Worm (Caenorhabditis elegans) whole organism, early embryonic: ENCODE results near the gene C53C11.1.

Experiments used
- B0310.2 ChIP-seq: sonication (generic microtip); optimal IDR thresholded peaks from 2 replicates; lab custom pipeline; 2016; ENCODE audit warnings: mild to moderate bottlenecking, missing genetic modification characterization, missing compliant biosample characterization
- F13C5.2 ChIP-seq: sonication (generic microtip); optimal IDR thresholded peaks from 2 replicates; lab custom pipeline; 2017; ENCODE audit warnings: mild to moderate bottlenecking, missing genetic modification characterization, inconsistent platforms, missing compliant biosample characterization
- ama-1 ChIP-seq: fragments of 150-350 bp; optimal IDR thresholded peaks from 2 replicates; lab custom pipeline; 2014
- ceh-13 ChIP-seq: fragments of 200-800 bp; sonication (Bioruptor generic); optimal IDR thresholded peaks from 2 replicates; lab custom pipeline; 2018; ENCODE audit warnings: mild to moderate bottlenecking, missing genetic modification characterization, missing compliant biosample characterization
- flt-1 ChIP-seq: fragments of 200-800 bp; sonication (Bioruptor generic); IDR thresholded peaks from 2 replicates; pipeline ENCODE4 v1.3.6; 2022; ENCODE audit warnings: missing genetic modification characterization, missing compliant biosample characterization
- hmbx-1 ChIP-seq: sonication (generic microtip); optimal IDR thresholded peaks from 2 replicates; lab custom pipeline; 2016; ENCODE audit warnings: mild to moderate bottlenecking, missing genetic modification characterization, missing compliant biosample characterization
- hmg-4 ChIP-seq: fragments of 200-800 bp; sonication (Bioruptor generic); optimal IDR thresholded peaks from 2 replicates; lab custom pipeline; 2018; ENCODE audit warnings: mild to moderate bottlenecking, missing genetic modification characterization, missing compliant biosample characterization
- pes-1 ChIP-seq: fragments of 200-800 bp; sonication (Bioruptor generic); IDR thresholded peaks from 2 replicates; pipeline ENCODE4 v1.3.6; 2022; ENCODE audit warnings: missing genetic modification reagents, missing genetic modification characterization, missing compliant biosample characterization
- scrt-1 ChIP-seq: fragments of 200-800 bp; sonication (Bioruptor generic); IDR thresholded peaks from 2 replicates; pipeline ENCODE4 v1.3.6; 2022; ENCODE audit warnings: missing genetic modification characterization, missing compliant biosample characterization
- sea-1 ChIP-seq: fragments of 200-800 bp; sonication (Bioruptor generic); conservative IDR thresholded peaks from 2 replicates; pipeline ENCODE4 v1.3.6; 2022; ENCODE audit warnings: missing genetic modification characterization, missing compliant biosample characterization
- tbx-37 ChIP-seq: fragments of 200-800 bp; sonication (Bioruptor generic); conservative IDR thresholded peaks from 2 replicates; pipeline ENCODE4 v1.3.6; 2022; ENCODE audit warnings: missing genetic modification reagents, missing genetic modification characterization, missing compliant biosample characterization

- TF ChIP-seq hmbx-1 (tag; lab: Kevin White, UChicago) (no peak), hmg-4 (no peak), ceh-13 (no peak), F13C5.2 (tag; lab: Kevin White, UChicago) (no peak), pes-1 (no peak), scrt-1 (GFP tag; lab: Robert Waterston, UW) (no peak), tbx-37 (GFP tag; lab: Robert Waterston, UW) (no peak), sea-1 (GFP tag; lab: Robert Waterston, UW) (no peak), B0310.2 (tag; lab: Kevin White, UChicago) (no peak), flt-1 (GFP tag; lab: Robert Waterston, UW) (no peak), ama-1 (lab: Kevin White, UChicago) (no peak)
These were observed 39.1 kb downstream of the C53C11.1 start, which contains the start of gene F10D7.10 for ce11 chrX:17379675-17380074.
